Worm (Caenorhabditis elegans): Measurements from ENCODE around the gene asp-14.

DNA sequence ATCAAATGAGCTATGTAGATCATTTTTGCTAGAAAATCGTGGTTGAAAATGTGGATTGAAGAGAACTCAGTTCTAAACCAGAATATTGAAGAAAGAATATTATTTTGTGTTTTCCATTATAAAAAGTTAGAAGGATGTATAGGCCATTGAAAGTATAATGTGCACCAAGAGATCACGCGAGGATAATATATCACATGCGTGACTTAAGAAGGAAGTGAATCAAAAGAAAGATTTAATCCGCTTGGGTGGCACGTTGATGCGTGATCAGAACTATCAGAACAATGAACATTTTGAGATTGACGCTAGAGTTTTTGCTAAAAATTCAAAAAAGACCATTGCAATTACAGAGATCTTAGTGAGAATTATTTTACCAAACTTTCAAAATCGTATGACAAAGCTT lies 10.7 kb downstream of the asp-14 start:
- TF ChIP-seq jun-1 (tag; optimal IDR thresholded peaks at IDR 0.05) (no peak), unc-39 (tag; optimal IDR thresholded peaks at IDR 0.05) (no peak), dmd-8 (GFP tag; IDR thresholded peaks at IDR 0.05) (no peak), T20F7.1 (GFP tag; optimal IDR thresholded peaks at IDR 0.05) (no peak), lin-29 (GFP tag; IDR thresholded peaks at IDR 0.05) (no peak)

All from whole organism, L4 larva.